Fruit fly (Drosophila melanogaster): ENCODE results near the gene Mst84B.

DNA sequence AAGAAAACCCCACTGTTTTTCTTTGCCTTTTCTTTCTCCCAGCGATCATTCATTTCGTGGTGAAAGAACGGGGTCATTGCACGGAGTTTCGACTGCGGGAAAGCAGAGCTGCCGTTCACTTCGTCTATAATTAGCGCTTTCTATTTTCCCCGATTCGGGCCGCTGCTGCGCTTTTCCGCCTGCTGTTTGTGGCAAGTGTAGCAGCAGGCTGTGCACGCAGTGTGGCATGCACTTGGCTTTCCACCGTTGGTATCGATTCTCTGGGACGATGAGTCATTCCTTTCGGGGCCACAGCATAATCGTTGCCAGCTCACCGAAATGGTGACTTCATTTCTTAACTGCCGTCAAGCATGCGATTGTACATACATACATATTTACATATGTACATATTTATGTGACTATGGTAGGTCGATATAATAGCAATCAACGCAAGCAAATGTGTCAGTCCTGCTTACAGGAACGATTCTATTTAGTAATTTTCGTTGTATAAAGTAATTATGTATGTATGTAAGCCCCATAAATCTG lies 26.9 kb downstream of the Mst84B start:
- TF ChIP-seq CG32264 (GFP tag; optimal IDR thresholded peaks at IDR 0.05) = no peak
- no peak for TF ChIP-seq Hr83 (GFP tag; optimal IDR thresholded peaks at IDR 0.05; ENCODE audit: poor library complexity, severe bottlenecking)
- no peak for TF ChIP-seq psq (GFP tag; optimal IDR thresholded peaks at IDR 0.05)
- TF ChIP-seq usp (GFP tag; optimal IDR thresholded peaks at IDR 0.05) = no peak
- no peak for TF ChIP-seq CG9705 (GFP tag; optimal IDR thresholded peaks at IDR 0.05)

Data from whole organism, wandering third instar larva.